Fruit fly (Drosophila melanogaster) whole organism, embryonic: ENCODE results near the gene Atu.

ENCODE experiments used
- ATbp ChIP-seq: fragments of 200-800 bp; sonication (Bioruptor generic); optimal IDR thresholded peaks from 2 replicates; lab custom pipeline; 2017; ENCODE audit warnings: missing biosample characterization, mild to moderate bottlenecking, missing genetic modification characterization, missing genetic modification reagents
- Aef1 ChIP-seq: fragments of 200-800 bp; sonication (Bioruptor generic); IDR thresholded peaks from 3 replicates; pipeline ENCODE4 v1.3.6; 2022; ENCODE audit warnings: missing biosample characterization, missing genetic modification characterization
- B-H1 ChIP-seq: fragments of 200-800 bp; sonication (Bioruptor generic); IDR thresholded peaks from 3 replicates; pipeline ENCODE4 v1.3.6; 2022; ENCODE audit warnings: missing biosample characterization, missing genetic modification characterization
- BtbVII ChIP-seq: fragments of 200-800 bp; sonication (Bioruptor generic); optimal IDR thresholded peaks from 3 replicates; lab custom pipeline; 2017; ENCODE audit warnings: missing biosample characterization, mild to moderate bottlenecking, missing genetic modification characterization
- C15 ChIP-seq: fragments of 200-800 bp; sonication (Bioruptor generic); IDR thresholded peaks from 3 replicates; pipeline ENCODE4 v1.3.6; 2022; ENCODE audit warnings: missing biosample characterization, missing genetic modification characterization
- CG11398 ChIP-seq: fragments of 200-800 bp; sonication (Bioruptor generic); optimal IDR thresholded peaks from 2 replicates; lab custom pipeline; 2016; ENCODE audit warnings: missing biosample characterization, missing genetic modification characterization
- CG12236 ChIP-seq: fragments of 200-800 bp; sonication (Bioruptor generic); optimal IDR thresholded peaks from 2 replicates; lab custom pipeline; 2016; ENCODE audit warnings: missing biosample characterization, missing genetic modification characterization
- CG12769 ChIP-seq: fragments of 200-800 bp; sonication (Bioruptor generic); optimal IDR thresholded peaks from 2 replicates; lab custom pipeline; 2019; ENCODE audit warnings: missing biosample characterization, mild to moderate bottlenecking, missing genetic modification characterization, moderate library complexity
- CG13123 ChIP-seq: fragments of 200-800 bp; sonication (Bioruptor generic); optimal IDR thresholded peaks from 2 replicates; lab custom pipeline; 2016; ENCODE audit warnings: missing biosample characterization, missing genetic modification characterization
- CG14710 ChIP-seq: fragments of 200-800 bp; sonication (Bioruptor generic); optimal IDR thresholded peaks from 3 replicates; lab custom pipeline; 2019; ENCODE audit warnings: missing biosample characterization, mild to moderate bottlenecking, missing genetic modification characterization, moderate library complexity
- CG14965 ChIP-seq: fragments of 200-800 bp; sonication (Bioruptor generic); optimal IDR thresholded peaks from 2 replicates; lab custom pipeline; 2016; ENCODE audit warnings: missing biosample characterization, missing genetic modification characterization, borderline replicate concordance
- CG15479 ChIP-seq: fragments of 200-800 bp; sonication (Bioruptor generic); optimal IDR thresholded peaks from 3 replicates; lab custom pipeline; 2019; ENCODE audit warnings: missing biosample characterization, mild to moderate bottlenecking, missing genetic modification characterization, moderate library complexity
- CG15696 ChIP-seq: fragments of 200-800 bp; sonication (Bioruptor generic); optimal IDR thresholded peaks from 2 replicates; lab custom pipeline; 2019; ENCODE audit warnings: missing biosample characterization, mild to moderate bottlenecking, missing genetic modification characterization, moderate library complexity
- CG17186 ChIP-seq: fragments of 200-800 bp; sonication (Bioruptor generic); optimal IDR thresholded peaks from 3 replicates; lab custom pipeline; 2017; ENCODE audit warnings: missing biosample characterization, missing genetic modification reagents, missing genetic modification characterization
- CG17385 ChIP-seq: fragments of 200-800 bp; sonication (Bioruptor generic); optimal IDR thresholded peaks from 3 replicates; lab custom pipeline; 2018; ENCODE audit warnings: missing biosample characterization, mild to moderate bottlenecking, missing genetic modification characterization
- CG1792 ChIP-seq: fragments of 200-800 bp; sonication (Bioruptor generic); optimal IDR thresholded peaks from 2 replicates; lab custom pipeline; 2016; ENCODE audit warnings: missing biosample characterization, missing genetic modification characterization
- CG1832 ChIP-seq: fragments of 200-800 bp; sonication (Bioruptor generic); optimal IDR thresholded peaks from 2 replicates; lab custom pipeline; 2017; ENCODE audit warnings: missing biosample characterization, mild to moderate bottlenecking, missing genetic modification characterization, inconsistent platforms
- CG30431 ChIP-seq: fragments of 200-800 bp; sonication (Bioruptor generic); optimal IDR thresholded peaks from 2 replicates; lab custom pipeline; 2017; ENCODE audit warnings: missing biosample characterization, missing genetic modification characterization
- CG32532 ChIP-seq: fragments of 200-800 bp; sonication (Bioruptor generic); IDR thresholded peaks from 2 replicates; pipeline ENCODE4 v1.3.6; 2022; ENCODE audit warnings: missing biosample characterization, missing genetic modification characterization
- CG32772 ChIP-seq: fragments of 200-800 bp; sonication (Bioruptor generic); IDR thresholded peaks from 2 replicates; pipeline ENCODE4 v1.3.6; 2022; ENCODE audit warnings: missing biosample characterization, missing genetic modification characterization
- CG5180 ChIP-seq: fragments of 200-800 bp; sonication (Bioruptor generic); optimal IDR thresholded peaks from 3 replicates; lab custom pipeline; 2017; ENCODE audit warnings: missing biosample characterization, missing genetic modification characterization, mild to moderate bottlenecking, moderate library complexity, missing genetic modification reagents
- CG5245 ChIP-seq: fragments of 200-800 bp; sonication (Bioruptor generic); optimal IDR thresholded peaks from 3 replicates; lab custom pipeline; 2016; ENCODE audit warnings: missing biosample characterization, missing genetic modification characterization
- CG6854 ChIP-seq: fragments of 200-800 bp; sonication (Bioruptor generic); optimal IDR thresholded peaks from 3 replicates; lab custom pipeline; 2017; ENCODE audit warnings: missing biosample characterization, mild to moderate bottlenecking, missing genetic modification characterization
- CG7372 ChIP-seq: fragments of 200-800 bp; sonication (Bioruptor generic); IDR thresholded peaks from 2 replicates; pipeline ENCODE4 v1.3.6; 2022; ENCODE audit warnings: missing biosample characterization, missing genetic modification characterization
- CrebB ChIP-seq: fragments of 200-800 bp; sonication (Bioruptor generic); optimal IDR thresholded peaks from 3 replicates; lab custom pipeline; 2018; ENCODE audit warnings: missing biosample characterization, mild to moderate bottlenecking, missing genetic modification characterization
- Doc3 ChIP-seq: fragments of 200-800 bp; sonication (Bioruptor generic); IDR thresholded peaks from 3 replicates; pipeline ENCODE4 v1.3.6; 2022; ENCODE audit warnings: missing biosample characterization, missing genetic modification characterization; ENCODE audit not compliant: partially characterized antibody
- HmgD ChIP-seq: fragments of 200-800 bp; sonication (Bioruptor generic); optimal IDR thresholded peaks from 3 replicates; lab custom pipeline; 2016; ENCODE audit warnings: missing biosample characterization, missing genetic modification characterization
- Max ChIP-seq: fragments of 200-800 bp; sonication (Bioruptor generic); optimal IDR thresholded peaks from 2 replicates; lab custom pipeline; 2016; ENCODE audit warnings: missing biosample characterization, mild to moderate bottlenecking, missing genetic modification characterization
- Myb ChIP-seq: fragments of 200-800 bp; sonication (Bioruptor generic); optimal IDR thresholded peaks from 2 replicates; lab custom pipeline; 2016; ENCODE audit warnings: missing biosample characterization, missing genetic modification characterization
- Ptx1 ChIP-seq: fragments of 200-800 bp; sonication (Bioruptor generic); IDR thresholded peaks from 2 replicates; pipeline ENCODE4 v1.3.6; 2022; ENCODE audit warnings: missing biosample characterization, missing genetic modification characterization
- Ravus ChIP-seq: fragments of 200-800 bp; sonication (Bioruptor generic); IDR thresholded peaks from 2 replicates; pipeline ENCODE4 v1.3.6; 2022; ENCODE audit warnings: missing biosample characterization, missing genetic modification characterization
- Scr ChIP-seq: fragments of 200-800 bp; sonication (Bioruptor generic); IDR thresholded peaks from 2 replicates; pipeline ENCODE4 v1.3.6; 2022; ENCODE audit warnings: missing biosample characterization, missing genetic modification characterization; ENCODE audit not compliant: partially characterized antibody
- amos ChIP-seq: fragments of 200-800 bp; sonication (Bioruptor generic); IDR thresholded peaks from 2 replicates; pipeline ENCODE4 v1.3.6; 2022; ENCODE audit warnings: missing biosample characterization, missing genetic modification characterization; ENCODE audit not compliant: partially characterized antibody
- ato ChIP-seq: fragments of 200-800 bp; sonication (Bioruptor generic); IDR thresholded peaks from 2 replicates; pipeline ENCODE4 v1.3.6; 2022; ENCODE audit warnings: missing biosample characterization, missing genetic modification characterization; ENCODE audit not compliant: partially characterized antibody
- cas ChIP-seq: fragments of 200-800 bp; sonication (Bioruptor generic); IDR thresholded peaks from 2 replicates; pipeline ENCODE4 v1.3.6; 2022; ENCODE audit warnings: missing biosample characterization, missing genetic modification characterization
- disco-r ChIP-seq: fragments of 200-800 bp; sonication (Bioruptor generic); optimal IDR thresholded peaks from 2 replicates; lab custom pipeline; 2016; ENCODE audit warnings: missing biosample characterization, missing genetic modification characterization
- en ChIP-seq: fragments of 200-800 bp; sonication (Bioruptor generic); optimal IDR thresholded peaks from 2 replicates; lab custom pipeline; 2016; ENCODE audit warnings: missing biosample characterization, missing genetic modification characterization
- gcm2 ChIP-seq: fragments of 200-800 bp; sonication (Bioruptor generic); optimal IDR thresholded peaks from 2 replicates; lab custom pipeline; 2016; ENCODE audit warnings: missing biosample characterization, missing genetic modification characterization
- gsb-n ChIP-seq: fragments of 200-800 bp; sonication (Bioruptor generic); optimal IDR thresholded peaks from 3 replicates; lab custom pipeline; 2018; ENCODE audit warnings: missing biosample characterization, mild to moderate bottlenecking, missing genetic modification characterization
- ind ChIP-seq: fragments of 200-800 bp; sonication (Bioruptor generic); optimal IDR thresholded peaks from 3 replicates; lab custom pipeline; 2016; ENCODE audit warnings: missing biosample characterization, missing genetic modification characterization
- inv ChIP-seq: fragments of 200-800 bp; sonication (Bioruptor generic); IDR thresholded peaks from 2 replicates; pipeline ENCODE4 v1.3.6; 2022; ENCODE audit warnings: missing biosample characterization, missing genetic modification characterization; ENCODE audit not compliant: partially characterized antibody
- kah ChIP-seq: fragments of 200-800 bp; sonication (Bioruptor generic); optimal IDR thresholded peaks from 2 replicates; lab custom pipeline; 2018; ENCODE audit warnings: missing biosample characterization, mild to moderate bottlenecking, missing genetic modification characterization
- lilli ChIP-seq: fragments of 200-800 bp; sonication (Bioruptor generic); optimal IDR thresholded peaks from 3 replicates; lab custom pipeline; 2016; ENCODE audit warnings: missing biosample characterization, missing genetic modification characterization
- phol ChIP-seq: fragments of 200-800 bp; sonication (Bioruptor generic); optimal IDR thresholded peaks from 3 replicates; lab custom pipeline; 2018; ENCODE audit warnings: missing biosample characterization, mild to moderate bottlenecking, missing genetic modification characterization, moderate library complexity
- ranshi ChIP-seq: fragments of 200-800 bp; sonication (Bioruptor generic); IDR thresholded peaks from 2 replicates; pipeline ENCODE4 v1.3.6; 2022; ENCODE audit warnings: missing biosample characterization, missing genetic modification characterization
- sob ChIP-seq: fragments of 200-800 bp; sonication (Bioruptor generic); IDR thresholded peaks from 2 replicates; pipeline ENCODE4 v1.3.6; 2022; ENCODE audit warnings: missing biosample characterization, missing genetic modification characterization
- ssp ChIP-seq: fragments of 200-800 bp; sonication (Bioruptor generic); IDR thresholded peaks from 2 replicates; pipeline ENCODE4 v1.3.6; 2022; ENCODE audit warnings: missing biosample characterization, missing genetic modification characterization
- stc ChIP-seq: fragments of 200-800 bp; sonication (Bioruptor generic); IDR thresholded peaks from 2 replicates; pipeline ENCODE4 v1.3.6; 2022; ENCODE audit warnings: missing biosample characterization, missing genetic modification characterization
- stwl ChIP-seq: fragments of 200-800 bp; sonication (Bioruptor generic); optimal IDR thresholded peaks from 3 replicates; lab custom pipeline; 2018; ENCODE audit warnings: missing biosample characterization, mild to moderate bottlenecking, missing genetic modification characterization, moderate library complexity
- tx ChIP-seq: fragments of 200-800 bp; sonication (Bioruptor generic); optimal IDR thresholded peaks from 2 replicates; lab custom pipeline; 2016; ENCODE audit warnings: missing biosample characterization, missing genetic modification characterization
- usp ChIP-seq: fragments of >200 bp; optimal IDR thresholded peaks from 2 replicates; lab custom pipeline; 2017; ENCODE audit warnings: missing biosample characterization, missing genetic modification characterization

Atu gene

dm6 chr3R:5606477-5606876 is 6.7 kb upstream of the Atu start, which contains the start of gene asl (continued):
- TF ChIP-seq CG5245 (peak; percentile 16), ranshi (GFP tag; lab: Robert Waterston, UW) (0 out of 2 replicates have a peak, but pooled peaks have one; percentile 15), Ptx1 (GFP tag; lab: Robert Waterston, UW) (peak; percentile 65), CG12236 (no peak), CG13123 (peak; percentile 62), B-H1 (GFP tag; lab: Robert Waterston, UW) (no peak), Aef1 (GFP tag; lab: Robert Waterston, UW) (no peak; the same call in 2 of the 3 replicates), HmgD (no peak), Myb (GFP tag; lab: Kevin White, UChicago) (peak; percentile 44), CG32532 (GFP tag; lab: Robert Waterston, UW) (peak; percentile 76), CG7372 (peak; percentile 49; the same call in 1 of the 2 replicates), gcm2 (GFP tag; lab: Kevin White, UChicago) (no peak), CG11398 (GFP tag; lab: Kevin White, UChicago) (no peak), CG15479 (GFP tag; lab: Kevin White, UChicago) (peak; percentile 41), stc (peak; percentile 50; the same call in 1 of the 2 replicates), ato (GFP tag; lab: Robert Waterston, UW) (no peak), Scr (0 out of 2 replicates have a peak, but pooled peaks have one; percentile 20), CG17186 (peak; percentile 100), C15 (GFP tag; lab: Robert Waterston, UW) (no peak), tx (peak; percentile 35), usp (GFP tag; lab: Kevin White, UChicago) (no peak), CG32772 (GFP tag; lab: Robert Waterston, UW) (0 out of 2 replicates have a peak, but pooled peaks have one; percentile 11), disco-r (peak; percentile 54), ATbp (GFP tag; lab: Kevin White, UChicago) (peak; percentile 32), lilli (GFP tag; lab: Kevin White, UChicago) (peak; percentile 76), gsb-n (tag; lab: Kevin White, UChicago) (no peak), kah (GFP tag; lab: Kevin White, UChicago) (no peak), sob (peak; percentile 48; the same call in 1 of the 2 replicates), BtbVII (GFP tag; lab: Kevin White, UChicago) (peak; percentile 42), Doc3 (GFP tag; lab: Robert Waterston, UW) (no peak), CG14710 (peak; percentile 88), en (no peak), CG15696 (peak; percentile 71), CG6854 (GFP tag; lab: Kevin White, UChicago) (no peak), phol (peak; percentile 81), CG12769 (tag; lab: Kevin White, UChicago) (peak; percentile 71), CrebB (tag; lab: Kevin White, UChicago) (peak; percentile 33), CG30431 (GFP tag; lab: Kevin White, UChicago) (no peak), ssp (GFP tag; lab: Robert Waterston, UW) (peak; percentile 96), inv (GFP tag; lab: Robert Waterston, UW) (no peak), ind (no peak), CG17385 (GFP tag; lab: Kevin White, UChicago) (peak; percentile 99), stwl (tag; lab: Kevin White, UChicago) (peak; percentile 72), CG5180 (no peak), Max (GFP tag; lab: Kevin White, UChicago) (peak; percentile 57), Ravus (no peak), amos (GFP tag; lab: Robert Waterston, UW) (no peak), CG14965 (GFP tag; lab: Kevin White, UChicago) (no peak), cas (no peak), CG1792 (GFP tag; lab: Kevin White, UChicago) (peak; percentile 24), CG1832 (no peak)
